Worm (Caenorhabditis elegans): ENCODE results near the gene nemt-1.
A peak's percentile ranks its signal among the peaks of the same experiment; 100 is the strongest.

The nemt-1 gene

ce11 chrIV:9333007-9333406 is 13.8 kb upstream of the nemt-1 start (continued):
- TF ChIP-seq aly-2 (tag; optimal IDR thresholded peaks at IDR 0.05) (no peak), egl-43 (GFP tag; IDR thresholded peaks at IDR 0.05) (no peak), php-3 (GFP tag; IDR thresholded peaks at IDR 0.05) (peak; percentile 88), nhr-77 (tag; optimal IDR thresholded peaks at IDR 0.05) (peak; percentile 82), aha-1 (tag) (peak; percentile 58), arid-1 (GFP tag; conservative IDR thresholded peaks at IDR 0.05) (no peak), madf-9 (GFP tag; conservative IDR thresholded peaks at IDR 0.05) (no peak), lin-1 (GFP tag; IDR thresholded peaks at IDR 0.05) (0 out of 2 replicates have a peak, but pooled peaks have one; percentile 27), lir-3 (tag; optimal IDR thresholded peaks at IDR 0.05) (no peak), fos-1 (tag; optimal IDR thresholded peaks at IDR 0.05) (no peak), Y105C5A.15 (GFP tag; IDR thresholded peaks at IDR 0.05) (no peak), fkh-10 (GFP tag; optimal IDR thresholded peaks at IDR 0.05) (no peak), F44E2.7 (GFP tag; IDR thresholded peaks at IDR 0.05) (no peak), ZK546.5 (tag; optimal IDR thresholded peaks at IDR 0.05) (no peak), dmd-6 (GFP tag; IDR thresholded peaks at IDR 0.05) (peak; percentile 80), ceh-82 (tag; optimal IDR thresholded peaks at IDR 0.05) (no peak), mes-2 (tag; optimal IDR thresholded peaks at IDR 0.05; ENCODE audit: poor library complexity, severe bottlenecking) (peak; percentile 11), nhr-41 (GFP tag; IDR thresholded peaks at IDR 0.05) (0 out of 2 replicates have a peak, but pooled peaks have one; percentile 40), zip-2 (tag; optimal IDR thresholded peaks at IDR 0.05) (no peak), nhr-102 (tag; optimal IDR thresholded peaks at IDR 0.05) (peak; percentile 24), mdl-1 (tag; optimal IDR thresholded peaks at IDR 0.05) (no peak), madf-5 (GFP tag; IDR thresholded peaks at IDR 0.05) (no peak), daf-16 (GFP tag; optimal IDR thresholded peaks at IDR 0.05) (peak in 1 of 2 experiments; percentile 2), daf-16 (tag; optimal IDR thresholded peaks at IDR 0.05) (peak; percentile 59), unc-62 (GFP tag; optimal IDR thresholded peaks at IDR 0.05 in 1 of 2) (no peak), unc-62 (tag; optimal IDR thresholded peaks at IDR 0.05) (no peak), mxl-2 (GFP tag; conservative IDR thresholded peaks at IDR 0.05) (no peak), nhr-48 (tag; optimal IDR thresholded peaks at IDR 0.05) (no peak), Y75B8A.6 (GFP tag; IDR thresholded peaks at IDR 0.05) (no peak), duxl-1 (tag; optimal IDR thresholded peaks at IDR 0.05; ENCODE audit: poor library complexity) (no peak), lin-29 (GFP tag; IDR thresholded peaks at IDR 0.05) (no peak), spr-3 (GFP tag; optimal IDR thresholded peaks at IDR 0.05) (no peak), ztf-7 (tag; optimal IDR thresholded peaks at IDR 0.05) (no peak), lin-13 (GFP tag; optimal IDR thresholded peaks at IDR 0.05) (no peak), nhr-237 (tag; optimal IDR thresholded peaks at IDR 0.05) (no peak), F10B5.3 (tag; optimal IDR thresholded peaks at IDR 0.05) (no peak), sdz-12 (GFP tag; optimal IDR thresholded peaks at IDR 0.05) (no peak), nhr-42 (GFP tag; IDR thresholded peaks at IDR 0.05) (no peak), nhr-111 (GFP tag; optimal IDR thresholded peaks at IDR 0.05) (no peak), Y5F2A.4 (GFP tag; optimal IDR thresholded peaks at IDR 0.05) (no peak), nhr-6 (tag; optimal IDR thresholded peaks at IDR 0.05) (no peak), lsy-2 (tag; optimal IDR thresholded peaks at IDR 0.05) (no peak), attf-4 (tag; optimal IDR thresholded peaks at IDR 0.05) (no peak), ceh-62 (tag; optimal IDR thresholded peaks at IDR 0.05) (no peak), daf-19 (GFP tag; conservative IDR thresholded peaks at IDR 0.05) (no peak), nhr-25 (tag; optimal IDR thresholded peaks at IDR 0.05; ENCODE audit: borderline replicate concordance, insufficient read depth) (no peak), unc-130 (GFP tag; optimal IDR thresholded peaks at IDR 0.05) (no peak), lin-38 (GFP tag; IDR thresholded peaks at IDR 0.05) (peak; percentile 39; the same call in 1 of the 2 replicates), rbr-2 (tag; optimal IDR thresholded peaks at IDR 0.05) (no peak), tag-97 (GFP tag; IDR thresholded peaks at IDR 0.05) (no peak), ztf-11 (tag; optimal IDR thresholded peaks at IDR 0.05) (no peak), tra-1 (GFP tag; IDR thresholded peaks at IDR 0.05) (no peak), nhr-11 (tag; optimal IDR thresholded peaks at IDR 0.05) (no peak)

Data from whole organism, L4 larva.